Worm (Caenorhabditis elegans): Measurements from ENCODE around the gene ruvb-2.

The ruvb-2 gene

ce11 chrIV:6905428-6905827, 13.8 kb downstream of the ruvb-2 start:
- TF ChIP-seq T26A5.8 (tag; optimal IDR thresholded peaks at IDR 0.05) (no peak), hlh-12 (tag; optimal IDR thresholded peaks at IDR 0.05) (no peak), aptf-2 (GFP tag; conservative IDR thresholded peaks at IDR 0.05) (no peak), C17E4.6 (GFP tag; IDR thresholded peaks at IDR 0.05) (0 out of 2 replicates have a peak, but pooled peaks have one; percentile 33), F39B2.1 (GFP tag; IDR thresholded peaks at IDR 0.05) (peak; percentile 77; the same call in 1 of the 2 replicates), lin-40 (tag; optimal IDR thresholded peaks at IDR 0.05) (no peak), nhr-90 (tag; optimal IDR thresholded peaks at IDR 0.05) (no peak), rec-8 (tag; optimal IDR thresholded peaks at IDR 0.05) (no peak), ztf-6 (GFP tag; IDR thresholded peaks at IDR 0.05) (no peak), ets-4 (GFP tag; optimal IDR thresholded peaks at IDR 0.05) (no peak), sdz-38 (tag; optimal IDR thresholded peaks at IDR 0.05) (no peak), lin-54 (GFP tag; optimal IDR thresholded peaks at IDR 0.05) (peak; percentile 64), K11D2.4 (GFP tag; IDR thresholded peaks at IDR 0.05) (no peak), lsl-1 (GFP tag; optimal IDR thresholded peaks at IDR 0.05) (peak; percentile 30), F52B5.7 (tag; optimal IDR thresholded peaks at IDR 0.05) (no peak), Y95B8A.8 (GFP tag; IDR thresholded peaks at IDR 0.05) (peak; percentile 76; the same call in 1 of the 2 replicates), mes-4 (tag; optimal IDR thresholded peaks at IDR 0.05) (no peak), egl-18 (GFP tag; IDR thresholded peaks at IDR 0.05) (no peak), madf-3 (GFP tag; IDR thresholded peaks at IDR 0.05) (no peak), B0035.1 (tag; optimal IDR thresholded peaks at IDR 0.05) (no peak), efl-1 (GFP tag; optimal IDR thresholded peaks at IDR 0.05) (no peak), pbrm-1 (GFP tag; IDR thresholded peaks at IDR 0.05) (0 out of 2 replicates have a peak, but pooled peaks have one; percentile 25), unc-130 (GFP tag; optimal IDR thresholded peaks at IDR 0.05) (peak; percentile 34), C06A6.2 (GFP tag; conservative IDR thresholded peaks at IDR 0.05) (no peak), bed-1 (GFP tag; IDR thresholded peaks at IDR 0.05) (no peak), hlh-26 (GFP tag; conservative IDR thresholded peaks at IDR 0.05) (no peak), ztf-3 (GFP tag; optimal IDR thresholded peaks at IDR 0.05) (no peak), ccch-3 (GFP tag; optimal IDR thresholded peaks at IDR 0.05) (no peak), Y79H2A.3 (GFP tag; conservative IDR thresholded peaks at IDR 0.05) (peak; percentile 77), rpc-1 (optimal IDR thresholded peaks at IDR 0.05) (no peak), rpc-1 (tag; optimal IDR thresholded peaks at IDR 0.05) (no peak), snpc-1.1 (tag; optimal IDR thresholded peaks at IDR 0.05; ENCODE audit: insufficient read depth) (peak; percentile 20), sea-2 (GFP tag; IDR thresholded peaks at IDR 0.05) (no peak), mcd-1 (GFP tag; IDR thresholded peaks at IDR 0.05) (no peak), him-1 (tag; optimal IDR thresholded peaks at IDR 0.05) (no peak), F33H1.4 (GFP tag; IDR thresholded peaks at IDR 0.05) (peak; percentile 41), attf-6 (GFP tag; IDR thresholded peaks at IDR 0.05) (peak; percentile 65), B0019.2 (GFP tag; conservative IDR thresholded peaks at IDR 0.05) (peak; percentile 43; the same call in 1 of the 2 replicates), unc-62 (GFP tag; optimal IDR thresholded peaks at IDR 0.05) (no peak), tbx-9 (tag; optimal IDR thresholded peaks at IDR 0.05; ENCODE audit: borderline replicate concordance) (no peak), zim-3 (tag; optimal IDR thresholded peaks at IDR 0.05) (no peak), hmg-20 (GFP tag; IDR thresholded peaks at IDR 0.05) (no peak), egl-44 (GFP tag; IDR thresholded peaks at IDR 0.05) (0 out of 2 replicates have a peak, but pooled peaks have one; percentile 31), dox-1 (GFP tag; IDR thresholded peaks at IDR 0.05) (no peak; the same call in 1 of the 2 replicates), nfya-2 (GFP tag; IDR thresholded peaks at IDR 0.05) (0 out of 2 replicates have a peak, but pooled peaks have one; percentile 5), ceh-79 (tag; optimal IDR thresholded peaks at IDR 0.05) (no peak), die-1 (tag; optimal IDR thresholded peaks at IDR 0.05) (no peak), tlf-1 (GFP tag; optimal IDR thresholded peaks at IDR 0.05) (no peak), ceh-58 (GFP tag; IDR thresholded peaks at IDR 0.05) (0 out of 2 replicates have a peak, but pooled peaks have one; percentile 56)
